Fruit fly (Drosophila melanogaster) whole organism, prepupa: ENCODE measurements around the gene BRWD3.

ENCODE experiments used
- Blimp-1 ChIP-seq: fragments of 200-800 bp; sonication (Bioruptor generic); optimal IDR thresholded peaks from 3 replicates; lab custom pipeline; 2017; ENCODE audit warnings: missing biosample characterization, missing genetic modification characterization, mild to moderate bottlenecking, moderate library complexity, missing genetic modification reagents
- CG11294 ChIP-seq: fragments of 200-800 bp; sonication (Bioruptor generic); IDR thresholded peaks from 2 replicates; pipeline ENCODE4 v1.3.6; 2022; ENCODE audit warnings: missing biosample characterization, missing genetic modification characterization
- CG11902 ChIP-seq: fragments of 200-800 bp; sonication (Bioruptor generic); optimal IDR thresholded peaks from 3 replicates; lab custom pipeline; 2016; ENCODE audit warnings: missing biosample characterization, missing genetic modification characterization
- CG1621 ChIP-seq: fragments of 200-800 bp; sonication (Bioruptor generic); optimal IDR thresholded peaks from 3 replicates; lab custom pipeline; 2018; ENCODE audit warnings: missing biosample characterization, mild to moderate bottlenecking, missing genetic modification characterization
- CG16779 ChIP-seq: fragments of 200-800 bp; sonication (Bioruptor generic); optimal IDR thresholded peaks from 3 replicates; lab custom pipeline; 2017; ENCODE audit warnings: missing biosample characterization, mild to moderate bottlenecking, missing genetic modification characterization
- CG3032 ChIP-seq: fragments of 200-800 bp; optimal IDR thresholded peaks from 2 replicates; lab custom pipeline; 2019; ENCODE audit warnings: missing biosample characterization, mild to moderate bottlenecking, missing genetic modification characterization, moderate library complexity
- CG32006 ChIP-seq: fragments of 200-800 bp; sonication (Bioruptor generic); optimal IDR thresholded peaks from 3 replicates; lab custom pipeline; 2017; ENCODE audit warnings: missing biosample characterization, mild to moderate bottlenecking, missing genetic modification characterization
- CG3919 ChIP-seq: fragments of 200-800 bp; sonication (Bioruptor generic); optimal IDR thresholded peaks from 3 replicates; lab custom pipeline; 2016; ENCODE audit warnings: missing biosample characterization, missing genetic modification characterization
- CG6163 ChIP-seq: fragments of 200-800 bp; sonication (Bioruptor generic); IDR thresholded peaks from 3 replicates; pipeline ENCODE4 v1.3.6; 2022; ENCODE audit warnings: missing biosample characterization, missing genetic modification characterization
- CG6276 ChIP-seq: fragments of 200-800 bp; sonication (Bioruptor generic); optimal IDR thresholded peaks from 2 replicates; lab custom pipeline; 2017; ENCODE audit warnings: missing biosample characterization, mild to moderate bottlenecking, missing genetic modification characterization
- CG6792 ChIP-seq: fragments of 200-800 bp; sonication (Bioruptor generic); optimal IDR thresholded peaks from 3 replicates; lab custom pipeline; 2016; ENCODE audit warnings: missing biosample characterization, missing genetic modification characterization
- CG6808 ChIP-seq: fragments of 200-800 bp; sonication (Bioruptor generic); optimal IDR thresholded peaks from 3 replicates; lab custom pipeline; 2017; ENCODE audit warnings: missing biosample characterization, missing genetic modification characterization, mild to moderate bottlenecking, moderate library complexity, missing genetic modification reagents
- CG6854 ChIP-seq: fragments of 200-800 bp; sonication (Bioruptor generic); optimal IDR thresholded peaks from 2 replicates; lab custom pipeline; 2017; ENCODE audit warnings: missing biosample characterization, mild to moderate bottlenecking, missing genetic modification characterization
- CG7368 ChIP-seq: fragments of 200-800 bp; sonication (Bioruptor generic); optimal IDR thresholded peaks from 3 replicates; lab custom pipeline; 2016; ENCODE audit warnings: missing biosample characterization, missing genetic modification characterization
- CG8119 ChIP-seq: fragments of 200-800 bp; sonication (Bioruptor generic); IDR thresholded peaks from 3 replicates; pipeline ENCODE4 v1.3.6; 2022; ENCODE audit warnings: missing biosample characterization, missing genetic modification characterization
- CG8632 ChIP-seq: fragments of 200-800 bp; sonication (Bioruptor generic); optimal IDR thresholded peaks from 3 replicates; lab custom pipeline; 2016; ENCODE audit warnings: missing biosample characterization, missing genetic modification characterization
- CG9139 ChIP-seq: fragments of 200-800 bp; sonication (Bioruptor generic); optimal IDR thresholded peaks from 3 replicates; lab custom pipeline; 2017; ENCODE audit warnings: missing biosample characterization, mild to moderate bottlenecking, missing genetic modification characterization
- Eip78C ChIP-seq: fragments of 200-800 bp; sonication (Bioruptor generic); peaks from one replicate; lab custom pipeline; 2016; ENCODE audit warnings: missing biosample characterization, missing genetic modification characterization
- Ets21C ChIP-seq: fragments of 200-800 bp; sonication (Bioruptor generic); optimal IDR thresholded peaks from 3 replicates; lab custom pipeline; 2016; ENCODE audit warnings: missing biosample characterization, missing genetic modification characterization
- Ets96B ChIP-seq: fragments of 200-800 bp; optimal IDR thresholded peaks from 2 replicates; lab custom pipeline; 2019; ENCODE audit warnings: missing biosample characterization, mild to moderate bottlenecking, missing genetic modification characterization, moderate library complexity
- Hr38 ChIP-seq: sonication (Bioruptor generic); optimal IDR thresholded peaks from 2 replicates; lab custom pipeline; 2016; ENCODE audit warnings: missing biosample characterization, missing genetic modification characterization
- Hr39 ChIP-seq: fragments of 200-800 bp; sonication (Bioruptor generic); optimal IDR thresholded peaks from 2 replicates; lab custom pipeline; 2016; ENCODE audit warnings: missing biosample characterization, missing genetic modification characterization
- Hr4 ChIP-seq: fragments of 200-800 bp; sonication (Bioruptor generic); optimal IDR thresholded peaks from 3 replicates; lab custom pipeline; 2016; ENCODE audit warnings: missing biosample characterization, missing genetic modification characterization
- Met ChIP-seq: fragments of 200-800 bp; sonication (Bioruptor generic); optimal IDR thresholded peaks from 3 replicates; lab custom pipeline; 2016; ENCODE audit warnings: missing biosample characterization, missing genetic modification characterization
- OdsH ChIP-seq: fragments of 200-800 bp; sonication (Bioruptor generic); optimal IDR thresholded peaks from 3 replicates; lab custom pipeline; 2016; ENCODE audit warnings: missing biosample characterization, missing genetic modification characterization
- Sox102F ChIP-seq: fragments of 200-800 bp; sonication (Bioruptor generic); optimal IDR thresholded peaks from 2 replicates; lab custom pipeline; 2016; ENCODE audit warnings: missing biosample characterization, mild to moderate bottlenecking, missing genetic modification characterization
- Sox14 ChIP-seq: fragments of 200-800 bp; sonication (Bioruptor generic); optimal IDR thresholded peaks from 3 replicates; lab custom pipeline; 2016; ENCODE audit warnings: missing biosample characterization, missing genetic modification characterization
- achi ChIP-seq: fragments of 200-800 bp; sonication (Bioruptor generic); optimal IDR thresholded peaks from 3 replicates; lab custom pipeline; 2016; ENCODE audit warnings: missing biosample characterization, missing genetic modification characterization
- acj6 ChIP-seq: fragments of 200-800 bp; sonication (Bioruptor generic); optimal IDR thresholded peaks from 3 replicates; lab custom pipeline; 2016; ENCODE audit warnings: missing biosample characterization, missing genetic modification characterization
- dac ChIP-seq: fragments of 200-800 bp; sonication (Bioruptor generic); optimal IDR thresholded peaks from 2 replicates; lab custom pipeline; 2017; ENCODE audit warnings: missing biosample characterization, mild to moderate bottlenecking, missing genetic modification characterization
- dsx ChIP-seq: fragments of 200-800 bp; optimal IDR thresholded peaks from 3 replicates; lab custom pipeline; 2019; ENCODE audit warnings: missing biosample characterization, mild to moderate bottlenecking, missing genetic modification characterization, moderate library complexity; ENCODE audit not compliant: poor library complexity, severe bottlenecking
- eg ChIP-seq: fragments of 200-800 bp; sonication (Bioruptor generic); IDR thresholded peaks from 3 replicates; pipeline ENCODE4 v1.3.6; 2022; ENCODE audit warnings: missing biosample characterization, missing genetic modification characterization
- esn ChIP-seq: fragments of 200-800 bp; sonication (Bioruptor generic); optimal IDR thresholded peaks from 2 replicates; lab custom pipeline; 2016; ENCODE audit warnings: missing biosample characterization, mild to moderate bottlenecking, missing genetic modification characterization, moderate library complexity
- fd59A ChIP-seq: fragments of 200-800 bp; sonication (Bioruptor generic); optimal IDR thresholded peaks from 2 replicates; lab custom pipeline; 2017; ENCODE audit warnings: missing biosample characterization, mild to moderate bottlenecking, missing genetic modification characterization, missing genetic modification reagents
- fd85E ChIP-seq: fragments of 200-800 bp; sonication (Bioruptor generic); optimal IDR thresholded peaks from 3 replicates; lab custom pipeline; 2016; ENCODE audit warnings: missing biosample characterization, missing genetic modification characterization
- lz ChIP-seq: fragments of 200-800 bp; sonication (Bioruptor generic); optimal IDR thresholded peaks from 3 replicates; lab custom pipeline; 2016; ENCODE audit warnings: missing biosample characterization, missing genetic modification characterization
- net ChIP-seq: fragments of 200-800 bp; sonication (Bioruptor generic); optimal IDR thresholded peaks from 3 replicates; lab custom pipeline; 2016; ENCODE audit warnings: missing biosample characterization, missing genetic modification characterization
- pdm3 ChIP-seq: fragments of 200-800 bp; sonication (Bioruptor generic); optimal IDR thresholded peaks from 3 replicates; lab custom pipeline; 2016; ENCODE audit warnings: missing biosample characterization, missing genetic modification characterization
- spab ChIP-seq: fragments of 200-800 bp; sonication (Bioruptor generic); optimal IDR thresholded peaks from 2 replicates; lab custom pipeline; 2017; ENCODE audit warnings: missing biosample characterization, mild to moderate bottlenecking, missing genetic modification characterization, missing genetic modification reagents
- ss ChIP-seq, 2 experiments: fragments of 200-800 bp; sonication (Bioruptor generic); optimal IDR thresholded peaks; 2 replicates in 1 of 2; 3 replicates in 1 of 2; lab custom pipeline; 2017 to 2018; ENCODE audit warnings: mild to moderate bottlenecking in 2 of 2, missing biosample characterization in 2 of 2, missing genetic modification characterization in 2 of 2, moderate library complexity in 1 of 2
- svp ChIP-seq: fragments of 200-800 bp; sonication (Bioruptor generic); peaks from one replicate; lab custom pipeline; 2016; ENCODE audit warnings: missing biosample characterization, missing genetic modification characterization
- topi ChIP-seq: fragments of 200-800 bp; sonication (Bioruptor generic); optimal IDR thresholded peaks from 3 replicates; lab custom pipeline; 2016; ENCODE audit warnings: missing biosample characterization, missing genetic modification characterization
- vri ChIP-seq: fragments of 200-800 bp; sonication (Bioruptor generic); optimal IDR thresholded peaks from 3 replicates; lab custom pipeline; 2016; ENCODE audit warnings: missing biosample characterization, mild to moderate bottlenecking, missing genetic modification characterization

The BRWD3 gene

dm6 chr3R:24284164-24284563 is 34.6 kb upstream of the BRWD3 start:
- TF ChIP-seq CG1621 (tag; lab: Kevin White, UChicago) = no peak
- peak; percentile 78 for TF ChIP-seq svp
- TF ChIP-seq CG8119 = no peak

dm6 chr3R:24285423-24285822 is 33.4 kb upstream of the BRWD3 start:
- TF ChIP-seq svp = peak; percentile 96
- TF ChIP-seq Ets21C = no peak
- TF ChIP-seq ss (GFP tag; optimal IDR thresholded peaks at IDR 0.05; lab: Kevin White, UChicago) = peak in 1 of 2 experiments; percentile 42
- peak; percentile 5 for TF ChIP-seq dsx
- TF ChIP-seq achi (GFP tag; lab: Kevin White, UChicago) = no peak
- no peak for TF ChIP-seq CG8632
- peak; percentile 20 for TF ChIP-seq Eip78C (GFP tag; lab: Kevin White, UChicago)
- TF ChIP-seq CG32006 (GFP tag; lab: Kevin White, UChicago) = no peak
- TF ChIP-seq acj6 (GFP tag; lab: Kevin White, UChicago) = no peak
- no peak for TF ChIP-seq CG8119
- no peak for TF ChIP-seq CG11902 (GFP tag; lab: Kevin White, UChicago)
- no peak for TF ChIP-seq vri
- TF ChIP-seq CG1621 (tag; lab: Kevin White, UChicago) = peak; percentile 11
- TF ChIP-seq CG3032 = no peak
- TF ChIP-seq, all 60 proteins: peak for 5

dm6 chr3R:24287157-24287556 is 31.6 kb upstream of the BRWD3 start:
- TF ChIP-seq Hr38 (GFP tag; lab: Kevin White, UChicago) = no peak
- no peak for TF ChIP-seq Blimp-1 (GFP tag; lab: Kevin White, UChicago)
- TF ChIP-seq Eip78C (GFP tag; lab: Kevin White, UChicago) = peak; percentile 30
- no peak for TF ChIP-seq net (GFP tag; lab: Kevin White, UChicago)
- peak; percentile 82 for TF ChIP-seq svp
- TF ChIP-seq fd85E (GFP tag; lab: Kevin White, UChicago) = no peak
- no peak for TF ChIP-seq topi (GFP tag; lab: Kevin White, UChicago)
- TF ChIP-seq CG9139 (GFP tag; lab: Kevin White, UChicago) = peak; percentile 32
- no peak for TF ChIP-seq Hr4 (GFP tag; lab: Kevin White, UChicago)
- TF ChIP-seq CG8119 = no peak
- TF ChIP-seq pdm3 (GFP tag; lab: Kevin White, UChicago) = no peak
- no peak for TF ChIP-seq CG6808 (GFP tag; lab: Kevin White, UChicago)
- peak; percentile 5 for TF ChIP-seq CG6276 (GFP tag; lab: Kevin White, UChicago)
- TF ChIP-seq CG6854 (GFP tag; lab: Kevin White, UChicago) = peak; percentile 5
- TF ChIP-seq ss (GFP tag; optimal IDR thresholded peaks at IDR 0.05; lab: Kevin White, UChicago) = peak; percentile 58 to 70
- TF ChIP-seq, all 60 proteins: peak for 6

dm6 chr3R:24289768-24290349 is 28.9 kb upstream of the BRWD3 start, which contains the start of the genes CG34290 and Uck:
TSS of gene CG34290 (minus strand) at chr3R:24289818.
TSS of gene Uck (plus strand) at chr3R:24290172.
- peak; percentile 75 for TF ChIP-seq svp
- no peak for TF ChIP-seq CG16779 (tag; lab: Kevin White, UChicago)
- peak; percentile 48 for TF ChIP-seq CG6792
- TF ChIP-seq Sox102F (GFP tag; lab: Kevin White, UChicago) = peak; percentile 47
- peak; percentile 76 for TF ChIP-seq Eip78C (GFP tag; lab: Kevin White, UChicago)
- peak; percentile 33 for TF ChIP-seq spab (GFP tag; lab: Kevin White, UChicago)
- TF ChIP-seq CG11294 (GFP tag; lab: Robert Waterston, UW) = no peak
- peak; percentile 39 for TF ChIP-seq CG3032
- TF ChIP-seq acj6 (GFP tag; lab: Kevin White, UChicago) = peak; percentile 46
- peak in 1 of 2 experiments; percentile 73 for TF ChIP-seq ss (GFP tag; optimal IDR thresholded peaks at IDR 0.05; lab: Kevin White, UChicago)
- TF ChIP-seq CG6163 (GFP tag; lab: Robert Waterston, UW) = peak; percentile 75
- TF ChIP-seq eg = peak; percentile 56
- TF ChIP-seq CG7368 (GFP tag; lab: Kevin White, UChicago) = peak; percentile 40
- peak; percentile 27 for TF ChIP-seq fd59A (GFP tag; lab: Kevin White, UChicago)
- peak; percentile 76 for TF ChIP-seq CG3919
- peak; percentile 74 for TF ChIP-seq esn
- TF ChIP-seq dsx = peak; percentile 34
- TF ChIP-seq Hr4 (GFP tag; lab: Kevin White, UChicago) = peak; percentile 14
- no peak for TF ChIP-seq dac
- TF ChIP-seq OdsH (GFP tag; lab: Kevin White, UChicago) = peak; percentile 53
- TF ChIP-seq CG32006 (GFP tag; lab: Kevin White, UChicago) = no peak
- TF ChIP-seq Met (GFP tag; lab: Kevin White, UChicago) = no peak
- peak; percentile 6 for TF ChIP-seq CG11902 (GFP tag; lab: Kevin White, UChicago)
- TF ChIP-seq Hr39 (GFP tag; lab: Kevin White, UChicago) = no peak
- peak; percentile 41 for TF ChIP-seq Blimp-1 (GFP tag; lab: Kevin White, UChicago)
- TF ChIP-seq CG6808 (GFP tag; lab: Kevin White, UChicago) = peak; percentile 51
- TF ChIP-seq CG6276 (GFP tag; lab: Kevin White, UChicago) = no peak
- TF ChIP-seq Ets96B = peak; percentile 28
- TF ChIP-seq lz = peak; percentile 66
- peak; percentile 52 for TF ChIP-seq Sox14 (GFP tag; lab: Kevin White, UChicago)
